Worm (Caenorhabditis elegans) whole organism, L1 larva: ENCODE measurements around the gene snb-2.

Experiments used
- C34B4.2 ChIP-seq: sonication (generic microtip); optimal IDR thresholded peaks from 2 replicates; lab custom pipeline; 2017; ENCODE audit warnings: mild to moderate bottlenecking, missing genetic modification characterization, missing compliant biosample characterization
- alr-1 ChIP-seq: fragments of 200-800 bp; sonication (Bioruptor generic); optimal IDR thresholded peaks from 2 replicates; lab custom pipeline; 2018; ENCODE audit warnings: borderline replicate concordance, mild to moderate bottlenecking, missing genetic modification characterization, missing compliant biosample characterization
- ama-1 ChIP-seq: fragments of 150-350 bp; optimal IDR thresholded peaks from 2 replicates; lab custom pipeline; 2014
- blmp-1 ChIP-seq: fragments of 150-350 bp; optimal IDR thresholded peaks from 2 replicates; lab custom pipeline; 2014; ENCODE audit warnings: missing biosample characterization, missing genetic modification characterization
- ceh-8 ChIP-seq: fragments of 200-800 bp; sonication (Bioruptor generic); optimal IDR thresholded peaks from 2 replicates; lab custom pipeline; 2018; ENCODE audit warnings: mild to moderate bottlenecking, missing genetic modification characterization, moderate library complexity, missing compliant biosample characterization
- ceh-88 ChIP-seq: fragments of 200-800 bp; sonication (Bioruptor generic); IDR thresholded peaks from 2 replicates; pipeline ENCODE4 v1.3.6; 2022; ENCODE audit warnings: missing genetic modification characterization, missing compliant biosample characterization
- dsc-1 ChIP-seq: sonication (generic microtip); optimal IDR thresholded peaks from 2 replicates; lab custom pipeline; 2016; ENCODE audit warnings: mild to moderate bottlenecking, missing genetic modification characterization, missing compliant biosample characterization
- efl-1 ChIP-seq, 4 experiments: fragments of 150-350 bp; optimal IDR thresholded peaks in 3 of 4; peaks in 1 of 4; 1 replicate in 1 of 4; 2 replicates in 3 of 4; lab custom pipeline; 2014; ENCODE audit warnings: missing biosample characterization in 2 of 4, missing genetic modification characterization in 2 of 4, missing genetic modification reagents in 2 of 4
- egl-13 ChIP-seq: sonication (generic microtip); optimal IDR thresholded peaks from 2 replicates; lab custom pipeline; 2016; ENCODE audit warnings: missing genotype, missing genetic modification reagents, missing genetic modification characterization, missing compliant biosample characterization
- elt-2 ChIP-seq: sonication (generic microtip); optimal IDR thresholded peaks from 2 replicates; lab custom pipeline; 2016; ENCODE audit warnings: missing genetic modification characterization, mild to moderate bottlenecking, inconsistent platforms, missing compliant biosample characterization, missing genetic modification reagents
- elt-3 ChIP-seq, 6 experiments: fragments of 150-350 bp in 1 of 6; sonication (generic microtip); optimal IDR thresholded peaks; 2 replicates each; lab custom pipeline; 2017 to 2018; ENCODE audit warnings: missing biosample characterization in 6 of 6, missing genetic modification characterization in 6 of 6, inconsistent platforms in 1 of 6
- fkh-10 ChIP-seq: sonication (generic microtip); optimal IDR thresholded peaks from 2 replicates; lab custom pipeline; 2017; ENCODE audit warnings: missing biosample characterization, missing genetic modification reagents, missing genetic modification characterization
- fos-1 ChIP-seq: fragments of 150-350 bp; optimal IDR thresholded peaks from 2 replicates; lab custom pipeline; 2014; ENCODE audit warnings: missing biosample characterization, missing genetic modification characterization
- hlh-4 ChIP-seq: sonication (generic microtip); optimal IDR thresholded peaks from 2 replicates; lab custom pipeline; 2016; ENCODE audit warnings: mild to moderate bottlenecking, missing genetic modification characterization, missing compliant biosample characterization
- hpl-2 ChIP-seq: fragments of 150-350 bp; optimal IDR thresholded peaks from 2 replicates; lab custom pipeline; 2014; ENCODE audit warnings: missing biosample characterization, missing genetic modification reagents, missing genetic modification characterization
- lin-39 ChIP-seq: fragments of 150-350 bp; optimal IDR thresholded peaks from 2 replicates; lab custom pipeline; 2014; ENCODE audit warnings: missing biosample characterization, missing genetic modification reagents, missing genetic modification characterization
- lsy-2 ChIP-seq, 2 experiments: fragments of 150-350 bp; optimal IDR thresholded peaks; 2 replicates each; lab custom pipeline; 2014; ENCODE audit warnings: missing biosample characterization in 2 of 2, missing genetic modification characterization in 2 of 2
- mef-2 ChIP-seq: fragments of 150-350 bp; optimal IDR thresholded peaks from 2 replicates; lab custom pipeline; 2014; ENCODE audit warnings: missing biosample characterization, missing genetic modification characterization
- mep-1 ChIP-seq: fragments of 150-350 bp; optimal IDR thresholded peaks from 2 replicates; lab custom pipeline; 2014; ENCODE audit warnings: missing biosample characterization, missing genetic modification characterization
- nhr-11 ChIP-seq: fragments of 150-350 bp; optimal IDR thresholded peaks from 2 replicates; lab custom pipeline; 2014; ENCODE audit warnings: missing biosample characterization, missing genetic modification characterization
- nhr-19 ChIP-seq: fragments of 200-800 bp; sonication (Bioruptor generic); conservative IDR thresholded peaks from 2 replicates; pipeline ENCODE4 v1.3.6; 2022; ENCODE audit warnings: missing genetic modification characterization, missing compliant biosample characterization
- nhr-28 ChIP-seq: fragments of 150-350 bp; optimal IDR thresholded peaks from 2 replicates; lab custom pipeline; 2014; ENCODE audit warnings: missing biosample characterization, missing genetic modification characterization
- nhr-84 ChIP-seq: sonication (generic microtip); optimal IDR thresholded peaks from 2 replicates; lab custom pipeline; 2017; ENCODE audit warnings: missing biosample characterization, missing genetic modification characterization
- nhr-85 ChIP-seq: sonication (generic microtip); peaks from one replicate; lab custom pipeline; 2016; ENCODE audit warnings: missing genetic modification characterization, inconsistent platforms, missing compliant biosample characterization
- sptf-1 ChIP-seq: fragments of 150-350 bp; optimal IDR thresholded peaks from 2 replicates; lab custom pipeline; 2014; ENCODE audit warnings: missing biosample characterization, missing genetic modification characterization
- tbx-2 ChIP-seq: sonication (generic microtip); optimal IDR thresholded peaks from 2 replicates; lab custom pipeline; 2016; ENCODE audit warnings: missing genetic modification characterization, missing compliant biosample characterization
- tlp-1 ChIP-seq: fragments of 150-350 bp; optimal IDR thresholded peaks from 2 replicates; lab custom pipeline; 2014; ENCODE audit warnings: missing biosample characterization, missing genetic modification characterization
- unc-30 ChIP-seq: sonication (generic microtip); optimal IDR thresholded peaks from 2 replicates; lab custom pipeline; 2017; ENCODE audit warnings: missing biosample characterization, missing genetic modification characterization
- unc-62 ChIP-seq: fragments of 150-350 bp; optimal IDR thresholded peaks from 2 replicates; lab custom pipeline; 2014; ENCODE audit warnings: missing biosample characterization, missing genetic modification reagents, missing genetic modification characterization
- zip-4 ChIP-seq: fragments of 200-800 bp; sonication (Bioruptor generic); optimal IDR thresholded peaks from 2 replicates; lab custom pipeline; 2018; ENCODE audit warnings: mild to moderate bottlenecking, missing genetic modification characterization, moderate library complexity, missing compliant biosample characterization
- ztf-11 ChIP-seq, 2 experiments: sonication (generic microtip); optimal IDR thresholded peaks; 2 replicates each; lab custom pipeline; 2016 to 2017; ENCODE audit warnings: missing genetic modification characterization in 2 of 2, missing biosample characterization in 1 of 2, missing compliant biosample characterization in 1 of 2

The snb-2 gene

ce11 chrV:12365104-12365503 is 19.4 kb upstream of the snb-2 start, which contains the start of gene fipr-2:
TSS of gene fipr-2 (plus strand) at chrV:12365348.
- no peak for TF ChIP-seq efl-1 (optimal IDR thresholded peaks at IDR 0.05; lab: Kevin White, UChicago)
- peak in 1 of 2 experiments; percentile 90 for TF ChIP-seq efl-1 (GFP tag; optimal IDR thresholded peaks at IDR 0.05 in 1 of 2; lab: Kevin White, UChicago)
- TF ChIP-seq tbx-2, result no peak

- no peak for TF ChIP-seq dsc-1 (tag; lab: Kevin White, UChicago)
- TF ChIP-seq fkh-10 (GFP tag; lab: Kevin White, UChicago), result no peak
- TF ChIP-seq lin-39 (tag; lab: Kevin White, UChicago), result no peak
- TF ChIP-seq ztf-11 (tag; optimal IDR thresholded peaks at IDR 0.05; lab: Kevin White, UChicago), result no peak
- no peak for TF ChIP-seq nhr-85 (tag; lab: Kevin White, UChicago)
Observed at ce11 chrV:12361644-12362043, 15.9 kb upstream of the snb-2 start, which contains the start of gene fipr-1. TSS of gene fipr-1 (minus strand) at chrV:12361744.

- TF ChIP-seq tbx-2 (no peak), nhr-85 (tag; lab: Kevin White, UChicago) (peak; percentile 27)
Observed at ce11 chrV:12358347-12358746, 12.6 kb upstream of the snb-2 start, which contains the start of gene F23H12.5. TSS of gene F23H12.5 (plus strand) at chrV:12358647.

- TF ChIP-seq tbx-2 (no peak), blmp-1 (tag; lab: Kevin White, UChicago) (peak; percentile 98), ama-1 (lab: Kevin White, UChicago) (no peak)
Observed at ce11 chrV:12357632-12358031, 11.9 kb upstream of the snb-2 start.

ce11 chrV:12354193-12354830 is 8.6 kb upstream of the snb-2 start:
- TF ChIP-seq mef-2 (tag; lab: Kevin White, UChicago), result no peak
- peak; percentile 82 for TF ChIP-seq blmp-1 (tag; lab: Kevin White, UChicago)
- no peak for TF ChIP-seq fos-1 (tag; lab: Kevin White, UChicago)
- no peak for TF ChIP-seq elt-3 (tag; optimal IDR thresholded peaks at IDR 0.05; lab: Kevin White, UChicago)
- TF ChIP-seq ama-1 (lab: Kevin White, UChicago), result peak; percentile 36
- TF ChIP-seq hlh-4 (tag; lab: Kevin White, UChicago), result no peak
- TF ChIP-seq nhr-84 (tag; lab: Kevin White, UChicago), result no peak
- TF ChIP-seq unc-30 (tag; lab: Kevin White, UChicago), result no peak
- TF ChIP-seq nhr-19 (GFP tag; lab: Robert Waterston, UW), result no peak
- TF ChIP-seq lsy-2 (tag; optimal IDR thresholded peaks at IDR 0.05; lab: Kevin White, UChicago), result no peak
- no peak for TF ChIP-seq efl-1 (optimal IDR thresholded peaks at IDR 0.05; lab: Kevin White, UChicago)
- TF ChIP-seq efl-1 (GFP tag; optimal IDR thresholded peaks at IDR 0.05 in 1 of 2; lab: Kevin White, UChicago), result peak in 1 of 2 experiments; percentile 11
- TF ChIP-seq mep-1 (tag; lab: Kevin White, UChicago), result no peak

ce11 chrV:12353505-12353904 is 7.8 kb upstream of the snb-2 start:
- TF ChIP-seq efl-1 (optimal IDR thresholded peaks at IDR 0.05; lab: Kevin White, UChicago) (no peak), efl-1 (GFP tag; optimal IDR thresholded peaks at IDR 0.05 in 1 of 2; lab: Kevin White, UChicago) (peak in 1 of 2 experiments; percentile 51), C34B4.2 (tag; lab: Kevin White, UChicago) (no peak), nhr-85 (tag; lab: Kevin White, UChicago) (peak; percentile 13), ceh-8 (GFP tag; lab: Kevin White, UChicago) (peak; percentile 79)

- TF ChIP-seq tlp-1 (no peak), unc-62 (no peak), nhr-11 (tag; lab: Kevin White, UChicago) (no peak), egl-13 (tag; lab: Kevin White, UChicago) (no peak), ama-1 (lab: Kevin White, UChicago) (peak; percentile 45)
Observed at ce11 chrV:12352881-12353280, 7.2 kb upstream of the snb-2 start.

- TF ChIP-seq sptf-1 (tag; lab: Kevin White, UChicago) (no peak), fkh-10 (GFP tag; lab: Kevin White, UChicago) (no peak), dsc-1 (tag; lab: Kevin White, UChicago) (no peak), tbx-2 (no peak), zip-4 (GFP tag; lab: Kevin White, UChicago) (no peak), elt-2 (no peak), hpl-2 (GFP tag; lab: Kevin White, UChicago) (no peak), lin-39 (tag; lab: Kevin White, UChicago) (no peak), fos-1 (tag; lab: Kevin White, UChicago) (no peak), alr-1 (tag; lab: Kevin White, UChicago) (no peak), nhr-28 (tag; lab: Kevin White, UChicago) (no peak), ceh-88 (no peak)
Observed at ce11 chrV:12352445-12352844, 6.7 kb upstream of the snb-2 start, which contains the start of gene sqt-3. TSS of gene sqt-3 (plus strand) at chrV:12352745.
